Worm (Caenorhabditis elegans) whole organism, L1 larva: ENCODE results near the gene B0457.2.

Experiments
- F16B12.6 ChIP-seq: fragments of 150-350 bp; optimal IDR thresholded peaks from 2 replicates; lab custom pipeline; 2014; ENCODE audit warnings: missing biosample characterization, missing genetic modification characterization
- aha-1 ChIP-seq: fragments of 150-350 bp; optimal IDR thresholded peaks from 2 replicates; lab custom pipeline; 2014; ENCODE audit warnings: missing biosample characterization, missing genetic modification characterization
- alr-1 ChIP-seq: fragments of 200-800 bp; sonication (Bioruptor generic); optimal IDR thresholded peaks from 2 replicates; lab custom pipeline; 2018; ENCODE audit warnings: borderline replicate concordance, mild to moderate bottlenecking, missing genetic modification characterization, missing compliant biosample characterization
- ama-1 ChIP-seq: fragments of 150-350 bp; optimal IDR thresholded peaks from 2 replicates; lab custom pipeline; 2014
- blmp-1 ChIP-seq: fragments of 150-350 bp; optimal IDR thresholded peaks from 2 replicates; lab custom pipeline; 2014; ENCODE audit warnings: missing biosample characterization, missing genetic modification characterization
- ceh-63 ChIP-seq: fragments of 200-800 bp; sonication (Bioruptor generic); optimal IDR thresholded peaks from 2 replicates; lab custom pipeline; 2018; ENCODE audit warnings: mild to moderate bottlenecking, missing genetic modification characterization, missing compliant biosample characterization
- ceh-90 ChIP-seq: sonication (generic microtip); optimal IDR thresholded peaks from 2 replicates; lab custom pipeline; 2016; ENCODE audit warnings: missing genetic modification characterization, missing compliant biosample characterization
- dpl-1 ChIP-seq, 3 experiments: fragments of 150-350 bp in 2 of 3; sonication (generic microtip) in 1 of 3; optimal IDR thresholded peaks; 2 replicates each; lab custom pipeline; 2014 to 2017; ENCODE audit warnings: missing biosample characterization in 3 of 3, missing genetic modification characterization in 3 of 3, missing genetic modification reagents in 3 of 3
- dsc-1 ChIP-seq: sonication (generic microtip); optimal IDR thresholded peaks from 2 replicates; lab custom pipeline; 2016; ENCODE audit warnings: mild to moderate bottlenecking, missing genetic modification characterization, missing compliant biosample characterization
- efl-1 ChIP-seq, 4 experiments: fragments of 150-350 bp; optimal IDR thresholded peaks in 3 of 4; peaks in 1 of 4; 1 replicate in 1 of 4; 2 replicates in 3 of 4; lab custom pipeline; 2014; ENCODE audit warnings: missing biosample characterization in 2 of 4, missing genetic modification characterization in 2 of 4, missing genetic modification reagents in 2 of 4
- egl-27 ChIP-seq, 2 experiments: fragments of 150-350 bp in 1 of 2; sonication (generic microtip); optimal IDR thresholded peaks; 3 replicates each; lab custom pipeline; 2017 to 2018; ENCODE audit warnings: missing biosample characterization in 2 of 2, missing genetic modification characterization in 2 of 2, missing genetic modification reagents in 2 of 2
- elt-2 ChIP-seq: sonication (generic microtip); optimal IDR thresholded peaks from 2 replicates; lab custom pipeline; 2016; ENCODE audit warnings: missing genetic modification characterization, mild to moderate bottlenecking, inconsistent platforms, missing compliant biosample characterization, missing genetic modification reagents
- fkh-8 ChIP-seq: sonication (generic microtip); optimal IDR thresholded peaks from 2 replicates; lab custom pipeline; 2016; ENCODE audit warnings: mild to moderate bottlenecking, missing genetic modification characterization, missing compliant biosample characterization
- grh-1 ChIP-seq: fragments of 200-800 bp; sonication (Bioruptor generic); IDR thresholded peaks from 2 replicates; pipeline ENCODE4 v1.3.6; 2022; ENCODE audit warnings: missing genetic modification reagents, missing genetic modification characterization, missing compliant biosample characterization
- isw-1 ChIP-seq: fragments of 200-800 bp; sonication (Bioruptor generic); IDR thresholded peaks from 2 replicates; pipeline ENCODE4 v1.3.6; 2022; ENCODE audit warnings: missing genetic modification characterization, missing compliant biosample characterization
- lin-13 ChIP-seq: fragments of 150-350 bp; optimal IDR thresholded peaks from 2 replicates; lab custom pipeline; 2014; ENCODE audit warnings: missing biosample characterization, missing genetic modification reagents, missing genetic modification characterization
- lin-15B ChIP-seq: fragments of 150-350 bp; sonication (generic microtip); optimal IDR thresholded peaks from 3 replicates; lab custom pipeline; 2014; ENCODE audit warnings: missing biosample characterization, missing genetic modification characterization
- lsy-2 ChIP-seq, 2 experiments: fragments of 150-350 bp; optimal IDR thresholded peaks; 2 replicates each; lab custom pipeline; 2014; ENCODE audit warnings: missing biosample characterization in 2 of 2, missing genetic modification characterization in 2 of 2
- mdl-1 ChIP-seq, 2 experiments: fragments of 150-350 bp; optimal IDR thresholded peaks; 2 replicates each; lab custom pipeline; 2014 to 2017; ENCODE audit warnings: missing biosample characterization in 2 of 2, missing genetic modification characterization in 2 of 2, inconsistent platforms in 1 of 2
- mef-2 ChIP-seq: fragments of 150-350 bp; optimal IDR thresholded peaks from 2 replicates; lab custom pipeline; 2014; ENCODE audit warnings: missing biosample characterization, missing genetic modification characterization
- nhr-28 ChIP-seq: fragments of 150-350 bp; optimal IDR thresholded peaks from 2 replicates; lab custom pipeline; 2014; ENCODE audit warnings: missing biosample characterization, missing genetic modification characterization
- nhr-84 ChIP-seq: sonication (generic microtip); optimal IDR thresholded peaks from 2 replicates; lab custom pipeline; 2017; ENCODE audit warnings: missing biosample characterization, missing genetic modification characterization
- pqm-1 ChIP-seq: sonication (generic microtip); optimal IDR thresholded peaks from 3 replicates; lab custom pipeline; 2017; ENCODE audit warnings: missing biosample characterization, missing genetic modification characterization
- rnt-1 ChIP-seq: sonication (generic microtip); optimal IDR thresholded peaks from 2 replicates; lab custom pipeline; 2016; ENCODE audit warnings: mild to moderate bottlenecking, missing genetic modification characterization, moderate library complexity, missing compliant biosample characterization
- sox-4 ChIP-seq: sonication (generic microtip); optimal IDR thresholded peaks from 2 replicates; lab custom pipeline; 2016; ENCODE audit warnings: missing genetic modification characterization, missing compliant biosample characterization
- sup-37 ChIP-seq: fragments of 200-800 bp; sonication (Bioruptor generic); optimal IDR thresholded peaks from 2 replicates; lab custom pipeline; 2018; ENCODE audit warnings: mild to moderate bottlenecking, missing genetic modification characterization, missing compliant biosample characterization
- tbx-2 ChIP-seq: sonication (generic microtip); optimal IDR thresholded peaks from 2 replicates; lab custom pipeline; 2016; ENCODE audit warnings: missing genetic modification characterization, missing compliant biosample characterization
- tlp-1 ChIP-seq: fragments of 150-350 bp; optimal IDR thresholded peaks from 2 replicates; lab custom pipeline; 2014; ENCODE audit warnings: missing biosample characterization, missing genetic modification characterization
- unc-30 ChIP-seq: sonication (generic microtip); optimal IDR thresholded peaks from 2 replicates; lab custom pipeline; 2017; ENCODE audit warnings: missing biosample characterization, missing genetic modification characterization
- unc-62 ChIP-seq: fragments of 150-350 bp; optimal IDR thresholded peaks from 2 replicates; lab custom pipeline; 2014; ENCODE audit warnings: missing biosample characterization, missing genetic modification reagents, missing genetic modification characterization
- unc-86 ChIP-seq: sonication (generic microtip); optimal IDR thresholded peaks from 2 replicates; lab custom pipeline; 2016; ENCODE audit warnings: missing genetic modification characterization, missing compliant biosample characterization
- vab-15 ChIP-seq: sonication (generic microtip); optimal IDR thresholded peaks from 2 replicates; lab custom pipeline; 2017; ENCODE audit warnings: missing genotype, mild to moderate bottlenecking, missing genetic modification characterization, missing compliant biosample characterization
- zag-1 ChIP-seq: fragments of 150-350 bp; optimal IDR thresholded peaks from 2 replicates; lab custom pipeline; 2014; ENCODE audit warnings: missing biosample characterization, missing genetic modification characterization
- zip-4 ChIP-seq: fragments of 200-800 bp; sonication (Bioruptor generic); optimal IDR thresholded peaks from 2 replicates; lab custom pipeline; 2018; ENCODE audit warnings: mild to moderate bottlenecking, missing genetic modification characterization, moderate library complexity, missing compliant biosample characterization
- ztf-11 ChIP-seq, 2 experiments: sonication (generic microtip); optimal IDR thresholded peaks; 2 replicates each; lab custom pipeline; 2016 to 2017; ENCODE audit warnings: missing genetic modification characterization in 2 of 2, missing biosample characterization in 1 of 2, missing compliant biosample characterization in 1 of 2

Gene B0457.2

DNA sequence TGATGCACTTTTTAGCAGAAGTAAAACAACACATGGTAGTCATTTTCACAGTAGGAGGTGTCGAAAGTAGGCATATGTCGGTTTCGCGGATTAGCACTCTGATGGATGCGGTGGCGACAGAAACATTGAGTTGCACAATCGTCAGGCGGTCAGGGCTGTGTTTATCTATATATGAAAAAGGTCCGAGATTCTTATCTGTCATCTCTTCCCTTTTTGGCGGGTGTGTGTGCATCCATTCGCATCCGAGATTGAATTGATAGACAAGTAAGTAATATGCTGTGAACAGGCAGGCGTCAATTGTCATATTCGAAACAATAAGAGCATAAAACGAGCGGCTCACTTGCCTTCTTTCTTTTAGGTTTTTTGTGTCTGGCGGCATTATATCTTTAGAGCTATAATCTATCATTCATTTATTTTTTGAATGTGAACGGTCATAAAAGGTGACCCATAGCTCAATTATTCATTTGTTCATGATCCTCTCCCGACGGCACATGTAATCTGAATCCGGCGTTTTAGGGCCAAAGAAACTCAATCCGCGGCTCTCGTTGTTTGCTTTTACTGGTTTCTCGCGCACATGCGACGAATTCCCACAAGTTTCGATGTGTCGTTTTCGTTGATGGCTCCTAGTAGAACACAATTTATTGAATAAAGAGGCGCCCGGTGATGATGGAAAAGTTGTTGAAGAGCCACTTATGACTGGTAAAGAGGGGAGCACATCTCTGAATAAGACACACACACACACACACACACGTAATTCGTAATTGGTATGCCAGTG, 27.6 kb downstream of the B0457.2 start:
- no peak for TF ChIP-seq unc-30 (tag; lab: Kevin White, UChicago)
- no peak for TF ChIP-seq sox-4 (tag; lab: Kevin White, UChicago)

DNA sequence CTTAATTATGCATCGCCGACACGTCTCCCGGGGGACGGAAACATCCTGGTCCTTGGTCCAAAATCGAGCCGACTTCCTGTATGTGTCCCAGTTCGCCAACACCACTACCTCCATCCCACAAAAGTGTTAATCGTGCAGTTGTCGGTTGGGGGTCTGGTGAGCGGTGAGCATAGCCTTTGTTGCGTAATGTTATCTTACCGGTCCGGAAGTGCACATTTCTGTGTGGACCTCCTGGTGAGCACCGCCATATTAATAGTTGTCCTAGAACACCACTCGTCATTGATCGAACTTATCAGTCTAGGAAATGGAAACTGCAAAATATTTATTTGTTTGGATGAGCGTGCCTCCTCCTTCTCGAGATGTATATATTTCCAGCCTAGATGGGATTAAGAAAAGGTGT, 29.1 kb downstream of the B0457.2 start:
- TF ChIP-seq efl-1 (optimal IDR thresholded peaks at IDR 0.05; lab: Kevin White, UChicago) (no peak), efl-1 (GFP tag; optimal IDR thresholded peaks at IDR 0.05 in 1 of 2; lab: Kevin White, UChicago) (peak in 1 of 2 experiments; percentile 88), alr-1 (tag; lab: Kevin White, UChicago) (no peak)

DNA sequence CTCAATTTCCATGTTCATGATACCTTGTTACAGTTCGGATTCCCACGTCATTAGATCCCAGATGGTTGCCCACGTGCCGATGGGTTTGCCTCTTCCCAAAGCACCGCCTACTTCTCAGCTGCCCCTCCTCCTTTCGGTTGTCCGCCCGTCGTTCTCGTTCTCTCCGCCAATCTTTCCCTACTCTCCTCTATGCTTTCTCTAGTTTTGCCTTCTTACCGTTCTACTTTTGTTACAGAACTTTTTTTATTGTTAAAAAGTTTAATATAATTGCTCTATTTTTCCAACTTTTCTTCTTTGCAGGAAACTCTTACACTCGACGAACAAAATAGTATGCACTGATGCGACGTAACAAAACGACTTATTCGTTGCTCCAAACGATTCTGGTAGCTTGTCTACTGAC, 29.8 kb downstream of the B0457.2 start, which contains the start of gene lat-1:
lat-1 (plus strand) TSS at position 301 of the 400 bp plus-strand sequence.
- TF ChIP-seq mef-2 (tag; lab: Kevin White, UChicago), result no peak
- TF ChIP-seq lin-15B (tag; lab: Kevin White, UChicago), result no peak
- no peak for TF ChIP-seq fkh-8
- TF ChIP-seq mdl-1 (tag; optimal IDR thresholded peaks at IDR 0.05; lab: Kevin White, UChicago), result no peak
- TF ChIP-seq isw-1 (GFP tag; lab: Robert Waterston, UW), result no peak
- TF ChIP-seq sup-37 (GFP tag; lab: Kevin White, UChicago), result no peak
- no peak for TF ChIP-seq egl-27 (tag; optimal IDR thresholded peaks at IDR 0.05; lab: Kevin White, UChicago)
- no peak for TF ChIP-seq tlp-1 (tag; lab: Kevin White, UChicago)
- no peak for TF ChIP-seq ceh-90
- no peak for TF ChIP-seq rnt-1 (tag; lab: Kevin White, UChicago)
- no peak for TF ChIP-seq lsy-2 (tag; optimal IDR thresholded peaks at IDR 0.05; lab: Kevin White, UChicago)
- TF ChIP-seq vab-15, result no peak
- no peak for TF ChIP-seq unc-86 (tag; lab: Kevin White, UChicago)
- TF ChIP-seq aha-1 (tag; lab: Kevin White, UChicago), result no peak
- no peak for TF ChIP-seq blmp-1 (tag; lab: Kevin White, UChicago)
- no peak for TF ChIP-seq unc-62 (GFP tag; lab: Kevin White, UChicago)
- TF ChIP-seq grh-1 (GFP tag; lab: Robert Waterston, UW), result no peak
- TF ChIP-seq sox-4 (tag; lab: Kevin White, UChicago), result no peak

DNA sequence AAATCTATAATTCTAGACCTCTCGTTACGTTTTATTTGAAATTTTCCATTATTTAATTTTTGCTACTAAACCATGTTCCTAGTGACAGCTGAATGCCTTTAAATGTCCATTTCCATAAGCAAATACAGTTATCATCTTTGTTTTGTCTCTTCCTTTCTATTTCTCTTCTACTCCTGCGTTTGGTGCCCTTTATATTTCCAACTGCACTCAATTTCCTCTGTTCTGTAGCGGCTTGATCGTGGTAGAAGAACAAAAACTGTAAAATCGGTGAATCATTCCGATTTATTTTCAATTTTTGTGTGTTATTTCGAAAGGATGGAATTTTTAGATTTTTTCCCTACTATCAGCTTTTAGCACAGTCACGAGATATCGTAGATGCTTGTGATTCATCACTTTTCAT, 30.5 kb downstream of the B0457.2 start:
- no peak for TF ChIP-seq unc-62 (GFP tag; lab: Kevin White, UChicago)
- no peak for TF ChIP-seq elt-2
- TF ChIP-seq unc-86 (tag; lab: Kevin White, UChicago), result no peak
- no peak for TF ChIP-seq zag-1 (tag; lab: Kevin White, UChicago)
- no peak for TF ChIP-seq unc-30 (tag; lab: Kevin White, UChicago)
- no peak for TF ChIP-seq ceh-63 (GFP tag; lab: Kevin White, UChicago)
- no peak for TF ChIP-seq zip-4 (GFP tag; lab: Kevin White, UChicago)
- no peak for TF ChIP-seq dsc-1 (tag; lab: Kevin White, UChicago)
- no peak for TF ChIP-seq F16B12.6
- no peak for TF ChIP-seq lin-15B (tag; lab: Kevin White, UChicago)
- no peak for TF ChIP-seq ztf-11 (tag; optimal IDR thresholded peaks at IDR 0.05; lab: Kevin White, UChicago)
- no peak for TF ChIP-seq dpl-1 (GFP tag; optimal IDR thresholded peaks at IDR 0.05; lab: Kevin White, UChicago)
- no peak for TF ChIP-seq nhr-84 (tag; lab: Kevin White, UChicago)
- TF ChIP-seq ama-1 (lab: Kevin White, UChicago), result no peak
- no peak for TF ChIP-seq mdl-1 (tag; optimal IDR thresholded peaks at IDR 0.05; lab: Kevin White, UChicago)
- TF ChIP-seq lin-13, result no peak
- no peak for TF ChIP-seq tbx-2 (tag; lab: Kevin White, UChicago)
- TF ChIP-seq pqm-1 (tag; lab: Kevin White, UChicago), result no peak
- TF ChIP-seq nhr-28 (tag; lab: Kevin White, UChicago), result no peak
